Worm (Caenorhabditis elegans) whole organism, midembryonic: ENCODE data around the gene nft-1.

ENCODE experiments used
- T22C8.4 ChIP-seq: fragments of 200-800 bp; sonication (Bioruptor generic); IDR thresholded peaks from 2 replicates; pipeline ENCODE4 v1.3.6; 2022; ENCODE audit warnings: missing genetic modification characterization, missing compliant biosample characterization
- flt-1 ChIP-seq: fragments of 200-800 bp; sonication (Bioruptor generic); IDR thresholded peaks from 2 replicates; pipeline ENCODE4 v1.3.6; 2022; ENCODE audit warnings: missing genetic modification characterization, missing compliant biosample characterization
- klf-2 ChIP-seq: fragments of 200-800 bp; sonication (Bioruptor generic); conservative IDR thresholded peaks from 2 replicates; pipeline ENCODE4 v1.3.6; 2022; ENCODE audit warnings: missing genetic modification reagents, missing genetic modification characterization, missing compliant biosample characterization
- med-1 ChIP-seq: sonication (generic microtip); optimal IDR thresholded peaks from 2 replicates; lab custom pipeline; 2017; ENCODE audit warnings: missing genetic modification characterization, mild to moderate bottlenecking, missing compliant biosample characterization, antibody characterized with exemption, missing genetic modification reagents; ENCODE audit not compliant: insufficient read depth
- tab-1 ChIP-seq: fragments of 200-800 bp; sonication (Bioruptor generic); IDR thresholded peaks from 2 replicates; pipeline ENCODE4 v1.3.6; 2022; ENCODE audit warnings: missing genetic modification characterization, missing compliant biosample characterization
- ztf-29 ChIP-seq: fragments of 200-800 bp; sonication (Bioruptor generic); IDR thresholded peaks from 2 replicates; pipeline ENCODE4 v1.3.6; 2022; ENCODE audit warnings: missing genetic modification reagents, missing genetic modification characterization, missing compliant biosample characterization

ce11 chrIII:11891335-11891734 is 32.4 kb upstream of the nft-1 start, which contains the start of gene faah-5:
- TF ChIP-seq med-1 (GFP tag; lab: Kevin White, UChicago) (no peak), tab-1 (GFP tag; lab: Robert Waterston, UW) (no peak), flt-1 (GFP tag; lab: Robert Waterston, UW) (no peak), ztf-29 (GFP tag; lab: Robert Waterston, UW) (no peak), klf-2 (no peak), T22C8.4 (GFP tag; lab: Robert Waterston, UW) (no peak)
